Fruit fly (Drosophila melanogaster) whole organism, embryonic: Measurements from ENCODE around the gene CG17234.
A peak's percentile ranks its signal among the peaks of the same experiment; 100 is the strongest.

ENCODE experiments used
- Abd-B ChIP-seq: fragments of 200-800 bp; sonication (Bioruptor generic); optimal IDR thresholded peaks from 2 replicates; lab custom pipeline; 2018; ENCODE audit warnings: missing biosample characterization, mild to moderate bottlenecking, missing genetic modification characterization, moderate library complexity
- Atf-2 ChIP-seq: fragments of 200-800 bp; sonication (Bioruptor generic); optimal IDR thresholded peaks from 2 replicates; lab custom pipeline; 2016; ENCODE audit warnings: missing biosample characterization, missing genetic modification characterization
- Bteb2 ChIP-seq: fragments of 200-800 bp; sonication (Bioruptor generic); optimal IDR thresholded peaks from 2 replicates; lab custom pipeline; 2016; ENCODE audit warnings: missing biosample characterization, missing genetic modification characterization
- CG1024 ChIP-seq: fragments of 200-800 bp; sonication (Bioruptor generic); IDR thresholded peaks from 2 replicates; pipeline ENCODE4 v1.3.6; 2022; ENCODE audit warnings: missing biosample characterization, missing genetic modification characterization
- CG11695 ChIP-seq: fragments of 200-800 bp; sonication (Bioruptor generic); IDR thresholded peaks from 3 replicates; pipeline ENCODE4 v1.3.6; 2022; ENCODE audit warnings: missing biosample characterization, missing genetic modification characterization
- CG12219 ChIP-seq: fragments of 200-800 bp; sonication (Bioruptor generic); optimal IDR thresholded peaks from 3 replicates; lab custom pipeline; 2018; ENCODE audit warnings: missing biosample characterization, mild to moderate bottlenecking, missing genetic modification characterization
- CG12942 ChIP-seq: fragments of 200-800 bp; sonication (Bioruptor generic); optimal IDR thresholded peaks from 3 replicates; lab custom pipeline; 2016; ENCODE audit warnings: missing biosample characterization, missing genetic modification characterization
- CG13296 ChIP-seq: fragments of 200-800 bp; sonication (Bioruptor generic); optimal IDR thresholded peaks from 3 replicates; lab custom pipeline; 2018; ENCODE audit warnings: missing biosample characterization, mild to moderate bottlenecking, missing genetic modification characterization
- CG14050 ChIP-seq: fragments of 200-800 bp; sonication (Bioruptor generic); IDR thresholded peaks from 3 replicates; pipeline ENCODE4 v1.3.6; 2022; ENCODE audit warnings: missing biosample characterization, missing genetic modification characterization
- CG14441 ChIP-seq: fragments of 200-800 bp; sonication (Bioruptor generic); IDR thresholded peaks from 2 replicates; pipeline ENCODE4 v1.3.6; 2022; ENCODE audit warnings: missing biosample characterization, missing genetic modification characterization
- CG15011 ChIP-seq: fragments of 200-800 bp; sonication (Bioruptor generic); optimal IDR thresholded peaks from 3 replicates; lab custom pipeline; 2018; ENCODE audit warnings: missing biosample characterization, mild to moderate bottlenecking, missing genetic modification characterization
- CG15269 ChIP-seq: fragments of 200-800 bp; sonication (Bioruptor generic); optimal IDR thresholded peaks from 2 replicates; lab custom pipeline; 2018; ENCODE audit warnings: missing biosample characterization, mild to moderate bottlenecking, missing genetic modification characterization, moderate library complexity
- CG4617 ChIP-seq: fragments of 200-800 bp; sonication (Bioruptor generic); optimal IDR thresholded peaks from 3 replicates; lab custom pipeline; 2016; ENCODE audit warnings: missing biosample characterization, missing genetic modification characterization, borderline replicate concordance
- CG6813 ChIP-seq: fragments of 200-800 bp; sonication (Bioruptor generic); optimal IDR thresholded peaks from 2 replicates; lab custom pipeline; 2017; ENCODE audit warnings: missing biosample characterization, missing genetic modification characterization, mild to moderate bottlenecking, moderate library complexity, missing genetic modification reagents
- CG7271 ChIP-seq: fragments of 200-800 bp; sonication (Bioruptor generic); optimal IDR thresholded peaks from 2 replicates; lab custom pipeline; 2018; ENCODE audit warnings: missing biosample characterization, mild to moderate bottlenecking, missing genetic modification characterization, moderate library complexity
- CG8290 ChIP-seq, 3 experiments: fragments of 200-800 bp; sonication (Bioruptor generic); optimal IDR thresholded peaks; 2 replicates each; lab custom pipeline; 2016 to 2019; ENCODE audit warnings: missing biosample characterization in 3 of 3, missing genetic modification characterization in 3 of 3, mild to moderate bottlenecking in 2 of 3, moderate library complexity in 1 of 3
- CG8388 ChIP-seq: fragments of 200-800 bp; sonication (Bioruptor generic); optimal IDR thresholded peaks from 2 replicates; lab custom pipeline; 2019; ENCODE audit warnings: missing biosample characterization, mild to moderate bottlenecking, missing genetic modification characterization, moderate library complexity
- CG8478 ChIP-seq: fragments of >200 bp; optimal IDR thresholded peaks from 2 replicates; lab custom pipeline; 2018
- CG9215 ChIP-seq: fragments of 200-800 bp; sonication (Bioruptor generic); IDR thresholded peaks from 2 replicates; pipeline ENCODE4 v1.3.6; 2022; ENCODE audit warnings: missing biosample characterization, missing genetic modification characterization
- CG9797 ChIP-seq: fragments of 200-800 bp; sonication (Bioruptor generic); optimal IDR thresholded peaks from 3 replicates; lab custom pipeline; 2018; ENCODE audit warnings: missing biosample characterization, mild to moderate bottlenecking, missing genetic modification characterization
- CG9876 ChIP-seq: fragments of 200-800 bp; sonication (Bioruptor generic); optimal IDR thresholded peaks from 2 replicates; lab custom pipeline; 2016; ENCODE audit warnings: missing biosample characterization, missing genetic modification characterization
- Dbx ChIP-seq: fragments of 200-800 bp; sonication (Bioruptor generic); IDR thresholded peaks from 3 replicates; pipeline ENCODE4 v1.3.6; 2022; ENCODE audit warnings: missing biosample characterization, missing genetic modification characterization
- Dfd ChIP-seq, 2 experiments: fragments of >200 bp; optimal IDR thresholded peaks; 2 replicates each; lab custom pipeline; 2017; ENCODE audit warnings: missing biosample characterization in 2 of 2, missing genetic modification characterization in 2 of 2
- Doc2 ChIP-seq: fragments of 200-800 bp; sonication (Bioruptor generic); IDR thresholded peaks from 2 replicates; pipeline ENCODE4 v1.3.6; 2022; ENCODE audit warnings: missing biosample characterization, missing genetic modification characterization
- Elba2 ChIP-seq: fragments of 200-800 bp; sonication (Bioruptor generic); optimal IDR thresholded peaks from 3 replicates; lab custom pipeline; 2016; ENCODE audit warnings: missing biosample characterization, missing genetic modification characterization
- Ets65A ChIP-seq: fragments of 200-800 bp; sonication (Bioruptor generic); peaks from one replicate; lab custom pipeline; 2016; ENCODE audit warnings: missing biosample characterization, missing genetic modification characterization
- H15 ChIP-seq: fragments of 200-800 bp; sonication (Bioruptor generic); IDR thresholded peaks from 3 replicates; pipeline ENCODE4 v1.3.6; 2022; ENCODE audit warnings: missing biosample characterization, missing genetic modification characterization
- HLH3B ChIP-seq: fragments of 200-800 bp; sonication (Bioruptor generic); IDR thresholded peaks from 2 replicates; pipeline ENCODE4 v1.3.6; 2022; ENCODE audit warnings: missing biosample characterization, missing genetic modification characterization
- Hsf ChIP-seq: fragments of 200-800 bp; sonication (Bioruptor generic); optimal IDR thresholded peaks from 3 replicates; lab custom pipeline; 2016; ENCODE audit warnings: missing biosample characterization, missing genetic modification characterization
- Lim3 ChIP-seq: fragments of 200-800 bp; sonication (Bioruptor generic); IDR thresholded peaks from 2 replicates; pipeline ENCODE4 v1.3.6; 2022; ENCODE audit warnings: missing biosample characterization, missing genetic modification characterization
- PHDP ChIP-seq: fragments of 200-800 bp; sonication (Bioruptor generic); optimal IDR thresholded peaks from 3 replicates; lab custom pipeline; 2018; ENCODE audit warnings: missing biosample characterization, mild to moderate bottlenecking, missing genetic modification characterization, moderate library complexity
- Poxn ChIP-seq: fragments of 200-800 bp; sonication (Bioruptor generic); IDR thresholded peaks from 2 replicates; pipeline ENCODE4 v1.3.6; 2022; ENCODE audit warnings: missing biosample characterization, missing genetic modification characterization
- Rx ChIP-seq: fragments of 200-800 bp; sonication (Bioruptor generic); IDR thresholded peaks from 2 replicates; pipeline ENCODE4 v1.3.6; 2022; ENCODE audit warnings: missing biosample characterization, missing genetic modification characterization
- amos ChIP-seq: fragments of 200-800 bp; sonication (Bioruptor generic); IDR thresholded peaks from 2 replicates; pipeline ENCODE4 v1.3.6; 2022; ENCODE audit warnings: missing biosample characterization, missing genetic modification characterization; ENCODE audit not compliant: partially characterized antibody
- dmrt11E ChIP-seq: fragments of 200-800 bp; sonication (Bioruptor generic); optimal IDR thresholded peaks from 3 replicates; lab custom pipeline; 2018; ENCODE audit warnings: missing biosample characterization, mild to moderate bottlenecking, missing genetic modification characterization, moderate library complexity
- esg ChIP-seq: fragments of 200-800 bp; sonication (Bioruptor generic); conservative IDR thresholded peaks from 2 replicates; pipeline ENCODE4 v1.3.6; 2022; ENCODE audit warnings: missing biosample characterization, missing genetic modification characterization
- grau ChIP-seq: fragments of 200-800 bp; optimal IDR thresholded peaks from 3 replicates; lab custom pipeline; 2019; ENCODE audit warnings: missing biosample characterization, mild to moderate bottlenecking, missing genetic modification characterization, moderate library complexity
- gsb-n ChIP-seq: fragments of 200-800 bp; sonication (Bioruptor generic); optimal IDR thresholded peaks from 3 replicates; lab custom pipeline; 2018; ENCODE audit warnings: missing biosample characterization, mild to moderate bottlenecking, missing genetic modification characterization
- ind ChIP-seq: fragments of 200-800 bp; sonication (Bioruptor generic); optimal IDR thresholded peaks from 3 replicates; lab custom pipeline; 2016; ENCODE audit warnings: missing biosample characterization, missing genetic modification characterization
- jumu ChIP-seq: fragments of 200-800 bp; sonication (Bioruptor generic); optimal IDR thresholded peaks from 3 replicates; lab custom pipeline; 2016; ENCODE audit warnings: missing biosample characterization, missing genetic modification characterization
- ken ChIP-seq: fragments of 200-800 bp; sonication (Bioruptor generic); IDR thresholded peaks from 3 replicates; pipeline ENCODE4 v1.3.6; 2022; ENCODE audit warnings: missing biosample characterization, missing genetic modification characterization
- nmo ChIP-seq: fragments of 200-800 bp; sonication (Bioruptor generic); optimal IDR thresholded peaks from 2 replicates; lab custom pipeline; 2018; ENCODE audit warnings: missing biosample characterization, mild to moderate bottlenecking, missing genetic modification characterization, moderate library complexity
- pnt ChIP-seq: fragments of 200-800 bp; sonication (Bioruptor generic); optimal IDR thresholded peaks from 3 replicates; lab custom pipeline; 2016; ENCODE audit warnings: missing biosample characterization, missing genetic modification characterization
- prd ChIP-seq, 3 experiments: fragments of >200 bp in 2 of 3; fragments of 200-800 bp in 1 of 3; sonication (Bioruptor generic) in 1 of 3; optimal IDR thresholded peaks in 2 of 3; IDR thresholded peaks in 1 of 3; 2 replicates in 2 of 3; 3 replicates in 1 of 3; pipeline versions ENCODE4 v1.3.6 to Lab custom; 2017 to 2022; ENCODE audit warnings: missing biosample characterization in 1 of 3, missing genetic modification characterization in 1 of 3
- psq ChIP-seq: fragments of 200-800 bp; sonication (Bioruptor generic); optimal IDR thresholded peaks from 2 replicates; lab custom pipeline; 2017; ENCODE audit warnings: missing biosample characterization, missing genetic modification characterization
- ranshi ChIP-seq: fragments of 200-800 bp; sonication (Bioruptor generic); IDR thresholded peaks from 2 replicates; pipeline ENCODE4 v1.3.6; 2022; ENCODE audit warnings: missing biosample characterization, missing genetic modification characterization
- ssp ChIP-seq: fragments of 200-800 bp; sonication (Bioruptor generic); IDR thresholded peaks from 2 replicates; pipeline ENCODE4 v1.3.6; 2022; ENCODE audit warnings: missing biosample characterization, missing genetic modification characterization
- tgo ChIP-seq: fragments of 200-800 bp; sonication (Bioruptor generic); IDR thresholded peaks from 3 replicates; pipeline ENCODE4 v1.3.6; 2022; ENCODE audit warnings: missing biosample characterization, missing genetic modification characterization
- trem ChIP-seq: fragments of 200-800 bp; optimal IDR thresholded peaks from 3 replicates; lab custom pipeline; 2019; ENCODE audit warnings: missing biosample characterization, mild to moderate bottlenecking, missing genetic modification characterization, moderate library complexity
- zen2 ChIP-seq: fragments of 200-800 bp; sonication (Bioruptor generic); IDR thresholded peaks from 3 replicates; pipeline ENCODE4 v1.3.6; 2022; ENCODE audit warnings: missing biosample characterization, missing genetic modification characterization; ENCODE audit not compliant: partially characterized antibody

Gene CG17234

DNA sequence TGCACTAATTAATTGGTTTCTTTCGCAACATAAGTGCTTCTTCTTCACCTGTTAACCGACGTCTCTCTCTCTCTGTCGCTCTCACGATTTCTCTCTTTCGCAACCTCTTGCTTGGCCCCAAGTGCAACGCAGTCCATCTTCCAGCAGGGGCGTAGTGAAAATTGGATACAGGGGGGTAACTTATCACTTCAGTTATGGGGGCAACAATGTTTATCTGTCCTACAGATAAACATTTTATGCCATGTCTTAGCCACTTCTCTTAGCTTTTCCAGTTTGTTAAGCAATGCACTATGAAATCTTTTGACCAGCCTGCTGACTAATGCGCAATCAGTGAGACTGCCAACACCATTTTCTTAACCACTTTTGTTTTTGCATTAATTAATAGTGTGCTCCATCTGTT, 25.5 kb upstream of the CG17234 start (continued):
- TF ChIP-seq Dbx (GFP tag; lab: Robert Waterston, UW) (0 out of 3 replicates have a peak, but pooled peaks have one; percentile 10), H15 (GFP tag; lab: Robert Waterston, UW) (peak; percentile 69; the same call in 2 of the 3 replicates), Dfd (GFP tag; optimal IDR thresholded peaks at IDR 0.05; lab: Kevin White, UChicago) (no peak), trem (tag; lab: Kevin White, UChicago) (peak; percentile 10), tgo (peak; percentile 52; the same call in 2 of the 3 replicates), CG9876 (GFP tag; lab: Kevin White, UChicago) (peak; percentile 23), Hsf (peak; percentile 42), CG7271 (no peak), CG14050 (GFP tag; lab: Robert Waterston, UW) (peak; percentile 56; the same call in 1 of the 3 replicates), Ets65A (GFP tag; lab: Kevin White, UChicago) (peak; percentile 87), CG1024 (GFP tag; lab: Robert Waterston, UW) (peak; percentile 50; the same call in 1 of the 2 replicates), zen2 (GFP tag; lab: Robert Waterston, UW) (no peak), CG8290 (GFP tag; optimal IDR thresholded peaks at IDR 0.05; lab: Kevin White, UChicago) (no peak), CG8290 (tag; optimal IDR thresholded peaks at IDR 0.05; lab: Kevin White, UChicago) (peak in 1 of 2 experiments; percentile 60), CG14441 (GFP tag; lab: Robert Waterston, UW) (peak; percentile 65), Rx (GFP tag; lab: Robert Waterston, UW) (peak; percentile 60), dmrt11E (no peak), CG9797 (no peak), Atf-2 (peak; percentile 2), CG8478 (lab: Kevin White, UChicago) (no peak), Elba2 (GFP tag; lab: Kevin White, UChicago) (no peak), ssp (GFP tag; lab: Robert Waterston, UW) (0 out of 2 replicates have a peak, but pooled peaks have one; percentile 13), jumu (GFP tag; lab: Kevin White, UChicago) (peak; percentile 22), pnt (GFP tag; lab: Kevin White, UChicago) (peak; percentile 14), gsb-n (no peak), CG6813 (GFP tag; lab: Kevin White, UChicago) (peak; percentile 42), Bteb2 (GFP tag; lab: Kevin White, UChicago) (no peak), CG4617 (GFP tag; lab: Kevin White, UChicago) (no peak), Abd-B (GFP tag; lab: Kevin White, UChicago) (no peak), CG9215 (GFP tag; lab: Robert Waterston, UW) (no peak), Doc2 (GFP tag; lab: Robert Waterston, UW) (no peak), Lim3 (peak; percentile 18; the same call in 1 of the 2 replicates), CG15011 (no peak), psq (GFP tag; lab: Kevin White, UChicago) (no peak), nmo (GFP tag; lab: Kevin White, UChicago) (peak; percentile 26), amos (GFP tag; lab: Robert Waterston, UW) (no peak), ind (GFP tag; lab: Kevin White, UChicago) (peak; percentile 49), CG13296 (peak; percentile 41), CG11695 (peak; percentile 45; the same call in 1 of the 3 replicates), grau (tag; lab: Kevin White, UChicago) (peak; percentile 46), PHDP (tag; lab: Kevin White, UChicago) (peak; percentile 51), ken (0 out of 3 replicates have a peak, but pooled peaks have one; percentile 3), CG12219 (GFP tag; lab: Kevin White, UChicago) (peak; percentile 39), CG12942 (GFP tag; lab: Kevin White, UChicago) (peak; percentile 37), HLH3B (peak; percentile 64), CG15269 (tag; lab: Kevin White, UChicago) (peak; percentile 65), ranshi (GFP tag; lab: Robert Waterston, UW) (0 out of 2 replicates have a peak, but pooled peaks have one; percentile 24), CG8388 (peak; percentile 35), esg (peak; percentile 9; the same call in 1 of the 2 replicates), prd (optimal IDR thresholded peaks at IDR 0.05; lab: Kevin White, UChicago) (no peak), prd (GFP tag; IDR thresholded peaks at IDR 0.05; lab: Robert Waterston, UW) (peak; percentile 51; the same call in 2 of the 3 replicates), Poxn (no peak)
